Fruit fly (Drosophila melanogaster) Kc167 (cell line): ENCODE results near the gene CG4950.

Experiments used
- Myc ChIP-seq: fragments of >200 bp; optimal IDR thresholded peaks from 2 replicates; lab custom pipeline; 2017; ENCODE audit warnings: missing external identifiers
- Sin3A ChIP-seq: fragments of >200 bp; optimal IDR thresholded peaks from 2 replicates; lab custom pipeline; 2018; ENCODE audit warnings: missing external identifiers
- h ChIP-seq: fragments of >200 bp; optimal IDR thresholded peaks from 3 replicates; lab custom pipeline; 2018; ENCODE audit warnings: missing external identifiers
- insv ChIP-seq: fragments of >200 bp; optimal IDR thresholded peaks from 3 replicates; lab custom pipeline; 2018; ENCODE audit warnings: missing external identifiers
- psq ChIP-seq: fragments of >200 bp; optimal IDR thresholded peaks from 2 replicates; lab custom pipeline; 2017; ENCODE audit warnings: missing external identifiers
- ttk ChIP-seq: sonication (Bioruptor generic); optimal IDR thresholded peaks from 2 replicates; lab custom pipeline; 2017; ENCODE audit warnings: missing external identifiers

DNA sequence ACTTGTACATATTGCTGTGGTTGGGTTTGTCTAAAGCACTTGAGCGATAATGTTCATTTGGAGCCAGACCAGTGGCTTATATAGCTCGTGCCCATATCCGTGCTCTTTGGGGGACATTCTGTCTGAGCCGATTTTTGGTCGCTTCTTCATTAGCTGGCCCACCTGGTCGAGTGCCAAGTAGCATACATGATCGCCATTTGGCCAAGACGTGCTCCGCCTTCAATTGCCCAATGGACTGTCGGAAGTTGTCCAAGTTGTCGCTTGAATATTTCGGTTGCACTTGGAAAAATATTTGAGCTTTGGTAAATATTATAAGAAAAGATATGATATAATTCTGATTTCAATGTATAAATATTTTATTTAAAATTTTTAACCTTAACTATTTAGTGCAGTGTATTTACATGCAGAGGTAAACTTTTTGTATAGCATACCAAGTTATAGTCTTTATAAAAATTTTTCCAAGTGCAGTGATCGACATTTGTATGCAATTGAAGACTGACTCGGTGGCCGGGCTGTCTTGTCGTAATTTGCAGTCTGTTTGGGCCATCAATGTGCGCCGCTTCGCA, 17.5 kb upstream of the CG4950 start, which contains the start of gene CG13047:
- TF ChIP-seq h (lab: Kevin White, UChicago) (no peak), insv (lab: Kevin White, UChicago) (no peak), Myc (lab: Kevin White, UChicago) (no peak), ttk (lab: Kevin White, UChicago) (no peak), psq (lab: Kevin White, UChicago) (no peak), Sin3A (lab: Kevin White, UChicago) (no peak)
